Worm (Caenorhabditis elegans) whole organism, L3 larva: Measurements from ENCODE around the gene elt-3.

Experiments used
- R02D3.7 ChIP-seq: fragments of 150-350 bp; optimal IDR thresholded peaks from 2 replicates; lab custom pipeline; 2014; ENCODE audit warnings: missing biosample characterization, missing genetic modification characterization
- ZK546.5 ChIP-seq: sonication (generic microtip); optimal IDR thresholded peaks from 2 replicates; lab custom pipeline; 2017; ENCODE audit warnings: missing biosample characterization, missing genetic modification characterization
- aly-2 ChIP-seq: fragments of 150-350 bp; optimal IDR thresholded peaks from 2 replicates; lab custom pipeline; 2014; ENCODE audit warnings: missing biosample characterization, missing genetic modification characterization
- ama-1 ChIP-seq: fragments of 150-350 bp; optimal IDR thresholded peaks from 2 replicates; lab custom pipeline; 2018
- ceh-16 ChIP-seq: sonication (generic microtip); optimal IDR thresholded peaks from 2 replicates; lab custom pipeline; 2017; ENCODE audit warnings: missing biosample characterization, missing genetic modification characterization
- ceh-28 ChIP-seq: fragments of 150-350 bp; optimal IDR thresholded peaks from 2 replicates; lab custom pipeline; 2014; ENCODE audit warnings: missing biosample characterization, missing genetic modification reagents, missing genetic modification characterization
- ceh-9 ChIP-seq: sonication (generic microtip); optimal IDR thresholded peaks from 2 replicates; lab custom pipeline; 2018; ENCODE audit warnings: missing biosample characterization, missing genetic modification characterization
- daf-12 ChIP-seq: fragments of 150-350 bp; optimal IDR thresholded peaks from 2 replicates; lab custom pipeline; 2014; ENCODE audit warnings: missing biosample characterization, missing genetic modification reagents, missing genetic modification characterization
- egl-27 ChIP-seq: sonication (generic microtip); optimal IDR thresholded peaks from 4 replicates; lab custom pipeline; 2017; ENCODE audit warnings: missing biosample characterization, missing genetic modification reagents, missing genetic modification characterization
- egl-5 ChIP-seq: fragments of 150-350 bp; optimal IDR thresholded peaks from 2 replicates; lab custom pipeline; 2017; ENCODE audit warnings: missing biosample characterization, missing genetic modification reagents, missing genetic modification characterization, inconsistent platforms
- elt-1 ChIP-seq: fragments of 150-350 bp; optimal IDR thresholded peaks from 2 replicates; lab custom pipeline; 2014; ENCODE audit warnings: missing biosample characterization, missing genetic modification characterization
- elt-3 ChIP-seq, 3 experiments: fragments of 150-350 bp in 1 of 3; sonication (generic microtip) in 2 of 3; optimal IDR thresholded peaks; 2 replicates in 2 of 3; 4 replicates in 1 of 3; lab custom pipeline; 2014 to 2017; ENCODE audit warnings: missing biosample characterization in 3 of 3, missing genetic modification characterization in 3 of 3
- eor-1 ChIP-seq, 2 experiments: fragments of 150-350 bp; optimal IDR thresholded peaks; 2 replicates each; lab custom pipeline; 2014 to 2018; ENCODE audit warnings: missing biosample characterization in 2 of 2, missing genetic modification characterization in 2 of 2
- fkh-10 ChIP-seq: sonication (generic microtip); optimal IDR thresholded peaks from 2 replicates; lab custom pipeline; 2017; ENCODE audit warnings: missing biosample characterization, missing genetic modification reagents, missing genetic modification characterization
- fos-1 ChIP-seq: fragments of 150-350 bp; optimal IDR thresholded peaks from 2 replicates; lab custom pipeline; 2014; ENCODE audit warnings: missing biosample characterization, missing genetic modification characterization
- hmg-11 ChIP-seq: sonication (generic microtip); optimal IDR thresholded peaks from 2 replicates; lab custom pipeline; 2016; ENCODE audit warnings: missing genetic modification characterization, missing compliant biosample characterization
- jun-1 ChIP-seq: fragments of 150-350 bp; optimal IDR thresholded peaks from 2 replicates; lab custom pipeline; 2014; ENCODE audit warnings: missing biosample characterization, missing genetic modification reagents, missing genetic modification characterization
- lin-15B ChIP-seq: fragments of 150-350 bp; optimal IDR thresholded peaks from 2 replicates; lab custom pipeline; 2014; ENCODE audit warnings: missing biosample characterization, missing genetic modification characterization
- lin-39 ChIP-seq: fragments of 150-350 bp; optimal IDR thresholded peaks from 2 replicates; lab custom pipeline; 2018; ENCODE audit warnings: missing biosample characterization, missing genetic modification reagents, missing genetic modification characterization
- lsy-12 ChIP-seq: sonication (generic microtip); optimal IDR thresholded peaks from 2 replicates; lab custom pipeline; 2016; ENCODE audit warnings: mild to moderate bottlenecking, missing genetic modification characterization, missing compliant biosample characterization
- mdl-1 ChIP-seq: fragments of 150-350 bp; optimal IDR thresholded peaks from 2 replicates; lab custom pipeline; 2014; ENCODE audit warnings: missing biosample characterization, missing genetic modification characterization
- mml-1 ChIP-seq: fragments of 150-350 bp; sonication (generic microtip); optimal IDR thresholded peaks from 3 replicates; lab custom pipeline; 2014; ENCODE audit warnings: missing biosample characterization, missing genetic modification characterization
- nfya-1 ChIP-seq: sonication (generic microtip); optimal IDR thresholded peaks from 2 replicates; lab custom pipeline; 2017; ENCODE audit warnings: missing genetic modification characterization, mild to moderate bottlenecking, missing compliant biosample characterization, antibody characterized with exemption, moderate library complexity; ENCODE audit not compliant: insufficient read depth
- nhr-11 ChIP-seq: fragments of 150-350 bp; optimal IDR thresholded peaks from 2 replicates; lab custom pipeline; 2014; ENCODE audit warnings: missing biosample characterization, missing genetic modification characterization
- nhr-12 ChIP-seq: fragments of 150-350 bp; optimal IDR thresholded peaks from 2 replicates; lab custom pipeline; 2014; ENCODE audit warnings: missing biosample characterization, missing genetic modification characterization
- nhr-23 ChIP-seq: fragments of 150-350 bp; optimal IDR thresholded peaks from 2 replicates; lab custom pipeline; 2014; ENCODE audit warnings: missing biosample characterization, missing genetic modification reagents, missing genetic modification characterization
- nhr-25 ChIP-seq: sonication (generic microtip); optimal IDR thresholded peaks from 2 replicates; lab custom pipeline; 2017; ENCODE audit warnings: missing biosample characterization, missing genetic modification characterization
- nhr-28 ChIP-seq: fragments of 150-350 bp; optimal IDR thresholded peaks from 2 replicates; lab custom pipeline; 2014; ENCODE audit warnings: missing biosample characterization, missing genetic modification characterization
- nhr-43 ChIP-seq: sonication (generic microtip); optimal IDR thresholded peaks from 2 replicates; lab custom pipeline; 2016; ENCODE audit warnings: mild to moderate bottlenecking, missing genetic modification characterization, missing compliant biosample characterization; ENCODE audit not compliant: poor library complexity, severe bottlenecking
- nhr-67 ChIP-seq: fragments of 150-350 bp; optimal IDR thresholded peaks from 2 replicates; lab custom pipeline; 2014; ENCODE audit warnings: missing biosample characterization, missing genetic modification characterization
- nhr-76 ChIP-seq: fragments of 150-350 bp; sonication (generic microtip); optimal IDR thresholded peaks from 5 replicates; lab custom pipeline; 2014; ENCODE audit warnings: missing biosample characterization, missing genetic modification characterization
- nhr-77 ChIP-seq: fragments of 150-350 bp; optimal IDR thresholded peaks from 2 replicates; lab custom pipeline; 2014; ENCODE audit warnings: missing biosample characterization, missing genetic modification characterization
- pha-4 ChIP-seq: fragments of 150-350 bp; optimal IDR thresholded peaks from 2 replicates; lab custom pipeline; 2014; ENCODE audit warnings: missing biosample characterization, missing genetic modification reagents, missing genetic modification characterization
- pqm-1 ChIP-seq: fragments of 150-350 bp; optimal IDR thresholded peaks from 2 replicates; lab custom pipeline; 2017; ENCODE audit warnings: missing biosample characterization, missing genetic modification characterization, inconsistent platforms
- sea-2 ChIP-seq: fragments of 150-350 bp; sonication (generic microtip); optimal IDR thresholded peaks from 4 replicates; lab custom pipeline; 2014; ENCODE audit warnings: missing biosample characterization, missing genetic modification reagents, missing genetic modification characterization
- snpc-4 ChIP-seq: fragments of 150-350 bp; optimal IDR thresholded peaks from 2 replicates; lab custom pipeline; 2014; ENCODE audit warnings: missing biosample characterization, missing genetic modification characterization
- tbx-2 ChIP-seq: sonication (generic microtip); optimal IDR thresholded peaks from 2 replicates; lab custom pipeline; 2016; ENCODE audit warnings: mild to moderate bottlenecking, missing genetic modification characterization, missing compliant biosample characterization
- unc-62 ChIP-seq: fragments of 150-350 bp; sonication (generic microtip); optimal IDR thresholded peaks from 4 replicates; lab custom pipeline; 2014; ENCODE audit warnings: missing biosample characterization, missing genetic modification reagents, missing genetic modification characterization
- zag-1 ChIP-seq: fragments of 150-350 bp; optimal IDR thresholded peaks from 2 replicates; lab custom pipeline; 2014; ENCODE audit warnings: missing biosample characterization, missing genetic modification characterization
- ztf-11 ChIP-seq: fragments of 150-350 bp; optimal IDR thresholded peaks from 2 replicates; lab custom pipeline; 2014; ENCODE audit warnings: missing biosample characterization, missing genetic modification characterization
- ztf-4 ChIP-seq: fragments of 150-350 bp; optimal IDR thresholded peaks from 2 replicates; lab custom pipeline; 2014; ENCODE audit warnings: missing biosample characterization, missing genetic modification characterization

elt-3 gene

ce11 chrX:13903769-13904168, 30.9 kb upstream of the elt-3 start:
- TF ChIP-seq ZK546.5 (tag; lab: Kevin White, UChicago) (no peak), fos-1 (tag; lab: Kevin White, UChicago) (no peak), elt-1 (tag; lab: Kevin White, UChicago) (no peak), eor-1 (tag; optimal IDR thresholded peaks at IDR 0.05; lab: Kevin White, UChicago) (no peak)
- TF ChIP-seq, all 47 proteins: peak for 0

- TF ChIP-seq eor-1 (tag; optimal IDR thresholded peaks at IDR 0.05; lab: Kevin White, UChicago) (no peak), elt-3 (tag; optimal IDR thresholded peaks at IDR 0.05; lab: Kevin White, UChicago) (no peak), ceh-9 (no peak), egl-5 (tag; lab: Kevin White, UChicago) (no peak), zag-1 (tag; lab: Kevin White, UChicago) (no peak), aly-2 (tag; lab: Kevin White, UChicago) (no peak), ztf-11 (tag; lab: Kevin White, UChicago) (no peak), R02D3.7 (no peak), ZK546.5 (tag; lab: Kevin White, UChicago) (no peak), nhr-76 (no peak), snpc-4 (tag; lab: Kevin White, UChicago) (no peak), hmg-11 (tag; lab: Kevin White, UChicago) (no peak), mdl-1 (no peak)
Observed at ce11 chrX:13909850-13910249, 24.8 kb upstream of the elt-3 start, which contains the start of gene Y26E6A.3. Y26E6A.3 (minus strand) TSS chrX:13909950.

- no peak for TF ChIP-seq fkh-10 (GFP tag; lab: Kevin White, UChicago)
- peak; percentile 11 for TF ChIP-seq nfya-1 (tag; lab: Kevin White, UChicago)
- no peak for TF ChIP-seq eor-1 (tag; optimal IDR thresholded peaks at IDR 0.05; lab: Kevin White, UChicago)
- no peak for TF ChIP-seq nhr-12 (tag; lab: Kevin White, UChicago)
Observed at ce11 chrX:13913641-13914040, 21.0 kb upstream of the elt-3 start.

- TF ChIP-seq nhr-67 (tag; lab: Kevin White, UChicago) (no peak), hmg-11 (tag; lab: Kevin White, UChicago) (peak; percentile 35)
Observed at ce11 chrX:13914289-13914688, 20.4 kb upstream of the elt-3 start, which contains the start of gene Y26E6A.2. Y26E6A.2 (minus strand) TSS chrX:13914389.

- no peak for TF ChIP-seq ZK546.5 (tag; lab: Kevin White, UChicago)
- TF ChIP-seq ceh-28: peak; percentile 85
- no peak for TF ChIP-seq ama-1
- TF ChIP-seq daf-12 (tag; lab: Kevin White, UChicago): no peak
- no peak for TF ChIP-seq lsy-12 (tag; lab: Kevin White, UChicago)
- no peak for TF ChIP-seq nhr-67 (tag; lab: Kevin White, UChicago)
- TF ChIP-seq nhr-77 (tag; lab: Kevin White, UChicago): no peak
- no peak for TF ChIP-seq nhr-43
- TF ChIP-seq zag-1 (tag; lab: Kevin White, UChicago): no peak
- no peak for TF ChIP-seq ztf-11 (tag; lab: Kevin White, UChicago)
- no peak for TF ChIP-seq eor-1 (tag; optimal IDR thresholded peaks at IDR 0.05; lab: Kevin White, UChicago)
- peak; percentile 75 for TF ChIP-seq hmg-11 (tag; lab: Kevin White, UChicago)
- no peak for TF ChIP-seq ceh-16 (tag; lab: Kevin White, UChicago)
- TF ChIP-seq sea-2: no peak
- TF ChIP-seq egl-5 (tag; lab: Kevin White, UChicago): peak; percentile 83
- no peak for TF ChIP-seq nhr-76
- TF ChIP-seq pha-4 (tag; lab: Kevin White, UChicago): peak; percentile 83
- TF ChIP-seq jun-1 (tag; lab: Kevin White, UChicago): peak; percentile 25
- no peak for TF ChIP-seq nhr-11 (tag; lab: Kevin White, UChicago)
- TF ChIP-seq lin-15B: no peak
- TF ChIP-seq tbx-2 (tag; lab: Kevin White, UChicago): no peak
- no peak for TF ChIP-seq ceh-9
- peak; percentile 74 for TF ChIP-seq nfya-1 (tag; lab: Kevin White, UChicago)
- peak; percentile 59 for TF ChIP-seq lin-39 (tag; lab: Kevin White, UChicago)
- TF ChIP-seq mdl-1: no peak
- TF ChIP-seq elt-1 (tag; lab: Kevin White, UChicago): no peak
- TF ChIP-seq nhr-12 (tag; lab: Kevin White, UChicago): no peak
- TF ChIP-seq nhr-28 (tag; lab: Kevin White, UChicago): no peak
- TF ChIP-seq fos-1 (tag; lab: Kevin White, UChicago): no peak
- no peak for TF ChIP-seq mml-1 (tag; lab: Kevin White, UChicago)
- no peak for TF ChIP-seq unc-62 (GFP tag; lab: Kevin White, UChicago)
- peak; percentile 16 for TF ChIP-seq R02D3.7
- TF ChIP-seq ztf-4 (tag; lab: Kevin White, UChicago): no peak
- peak; percentile 38 for TF ChIP-seq nhr-23
- TF ChIP-seq egl-27 (tag; lab: Kevin White, UChicago): no peak
- no peak for TF ChIP-seq aly-2 (tag; lab: Kevin White, UChicago)
- no peak for TF ChIP-seq fkh-10 (GFP tag; lab: Kevin White, UChicago)
- peak; percentile 13 for TF ChIP-seq pqm-1
- peak; percentile 72 for TF ChIP-seq nhr-25 (tag; lab: Kevin White, UChicago)
Observed at ce11 chrX:13917121-13917755, 17.4 kb upstream of the elt-3 start, which contains the start of gene ekl-5. ekl-5 (minus strand) TSS chrX:13917171.
